Worm (Caenorhabditis elegans): Measurements from ENCODE around the gene zyg-9.

DNA sequence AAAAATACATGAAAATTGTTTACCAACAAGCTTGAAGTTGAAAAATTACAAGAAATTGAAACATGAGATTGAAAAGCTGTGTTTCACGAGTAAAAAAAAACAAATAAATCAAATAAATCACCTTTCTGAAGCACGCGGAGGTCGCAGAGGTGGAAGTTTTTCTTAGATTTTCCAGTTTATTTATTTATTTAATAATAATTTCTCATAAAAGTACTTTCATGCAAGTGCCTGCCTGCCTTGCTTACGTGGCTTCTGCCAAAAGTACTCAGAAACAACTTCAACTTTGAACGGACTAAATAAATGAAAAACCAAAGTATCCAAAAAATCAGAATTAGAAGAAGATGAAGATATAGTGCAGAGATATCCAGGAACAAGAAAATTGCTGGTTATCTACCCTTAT lies 25.7 kb upstream of the zyg-9 start, which contains the start of gene acp-2:
- TF ChIP-seq cog-1 (tag; optimal IDR thresholded peaks at IDR 0.05), result no peak
- no peak for TF ChIP-seq flt-1 (GFP tag; IDR thresholded peaks at IDR 0.05)
- no peak for TF ChIP-seq tab-1 (GFP tag; IDR thresholded peaks at IDR 0.05)
- TF ChIP-seq med-1 (GFP tag; optimal IDR thresholded peaks at IDR 0.05; ENCODE audit: insufficient read depth), result no peak
